Fruit fly (Drosophila melanogaster): ENCODE measurements around the gene mge.

Gene mge

DNA sequence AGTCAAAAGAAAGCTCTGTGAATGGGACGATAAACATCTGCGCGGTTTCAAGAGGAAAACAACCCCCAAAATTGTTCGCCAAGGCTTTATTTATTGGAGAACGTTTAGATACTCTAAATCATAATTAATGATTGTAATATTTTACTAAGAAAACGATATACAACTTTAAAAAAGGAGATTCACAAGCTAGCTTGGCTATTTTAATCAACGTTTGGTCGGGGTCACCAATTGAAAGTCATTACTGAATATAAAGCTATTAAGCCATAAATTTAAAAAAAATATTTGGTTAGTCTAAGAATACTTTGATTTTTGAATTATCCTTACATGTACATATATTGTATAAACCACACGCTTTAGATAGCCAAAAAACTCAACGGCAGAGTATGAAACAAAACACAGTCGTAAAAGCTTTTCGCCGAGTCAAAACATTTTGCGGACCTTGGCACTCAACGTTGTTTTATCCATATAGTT is 17.5 kb downstream of the mge start, which contains the start of gene Fie (continued):
- TF ChIP-seq scrt (GFP tag; optimal IDR thresholded peaks at IDR 0.05) (peak; percentile 74), vnd (GFP tag; IDR thresholded peaks at IDR 0.05; ENCODE audit: partially characterized antibody) (no peak), CG10543 (GFP tag; optimal IDR thresholded peaks at IDR 0.05) (peak; percentile 55), CG11560 (tag; IDR thresholded peaks at IDR 0.05) (no peak), CG7271 (tag; optimal IDR thresholded peaks at IDR 0.05) (no peak), ac (GFP tag; optimal IDR thresholded peaks at IDR 0.05) (no peak), Dref (GFP tag; IDR thresholded peaks at IDR 0.05) (no peak), E2f2 (GFP tag; IDR thresholded peaks at IDR 0.05) (peak; percentile 34), danr (GFP tag; IDR thresholded peaks at IDR 0.05) (no peak), Kr (GFP tag; optimal IDR thresholded peaks at IDR 0.05) (no peak), CG15073 (GFP tag; optimal IDR thresholded peaks at IDR 0.05) (no peak), Drgx (GFP tag; IDR thresholded peaks at IDR 0.05) (peak; percentile 27; the same call in 1 of the 2 replicates), CG9932 (GFP tag; IDR thresholded peaks at IDR 0.05) (peak; percentile 40; the same call in 1 of the 2 replicates), Hr51 (GFP tag; optimal IDR thresholded peaks at IDR 0.05) (peak; percentile 24 to 87), CG3281 (GFP tag; optimal IDR thresholded peaks at IDR 0.05) (peak; percentile 78), CG34224 (GFP tag; IDR thresholded peaks at IDR 0.05; ENCODE audit: partially characterized antibody) (no peak), az2 (GFP tag; optimal IDR thresholded peaks at IDR 0.05) (peak; percentile 52), CG8359 (GFP tag; optimal IDR thresholded peaks at IDR 0.05; ENCODE audit: borderline replicate concordance) (no peak), gt (GFP tag; IDR thresholded peaks at IDR 0.05) (no peak), wek (GFP tag; optimal IDR thresholded peaks at IDR 0.05) (no peak), lab (GFP tag; optimal IDR thresholded peaks at IDR 0.05) (peak; percentile 83), bigmax (GFP tag; optimal IDR thresholded peaks at IDR 0.05) (no peak), Trl (optimal IDR thresholded peaks at IDR 0.05) (no peak), Trl (GFP tag; optimal IDR thresholded peaks at IDR 0.05) (no peak), Chrac-16 (GFP tag; optimal IDR thresholded peaks at IDR 0.05) (no peak), Dll (GFP tag; IDR thresholded peaks at IDR 0.05; ENCODE audit: partially characterized antibody) (no peak), Side (GFP tag; optimal IDR thresholded peaks at IDR 0.05) (no peak), Atf3 (GFP tag; optimal IDR thresholded peaks at IDR 0.05) (no peak), CG8944 (GFP tag; optimal IDR thresholded peaks at IDR 0.05) (no peak), CG15269 (tag; optimal IDR thresholded peaks at IDR 0.05) (peak; percentile 78), Lhr (GFP tag; optimal IDR thresholded peaks at IDR 0.05) (no peak), H15 (GFP tag; IDR thresholded peaks at IDR 0.05) (no peak), Med (GFP tag) (peak; percentile 89), CG1602 (GFP tag; optimal IDR thresholded peaks at IDR 0.05) (peak; percentile 34), twi (tag; optimal IDR thresholded peaks at IDR 0.05) (no peak), CG7786 (GFP tag; optimal IDR thresholded peaks at IDR 0.05) (peak; percentile 41), wdn (GFP tag; IDR thresholded peaks at IDR 0.05) (no peak), ara (GFP tag; IDR thresholded peaks at IDR 0.05) (no peak), nom (GFP tag; optimal IDR thresholded peaks at IDR 0.05) (no peak), CG3995 (GFP tag; optimal IDR thresholded peaks at IDR 0.05) (no peak), CkIIα-i1 (GFP tag; IDR thresholded peaks at IDR 0.05) (no peak), tio (GFP tag; optimal IDR thresholded peaks at IDR 0.05) (peak; percentile 63), mirr (GFP tag; optimal IDR thresholded peaks at IDR 0.05) (no peak), abd-A (tag; optimal IDR thresholded peaks at IDR 0.05) (peak; percentile 83), caup (GFP tag; optimal IDR thresholded peaks at IDR 0.05; ENCODE audit: severe bottlenecking) (peak; percentile 77), Dip3 (GFP tag; optimal IDR thresholded peaks at IDR 0.05) (peak; percentile 61), Abd-B (GFP tag; optimal IDR thresholded peaks at IDR 0.05) (peak; percentile 64), Vsx1 (GFP tag; optimal IDR thresholded peaks at IDR 0.05) (peak; percentile 6), dan (GFP tag; IDR thresholded peaks at IDR 0.05) (no peak), mld (GFP tag; IDR thresholded peaks at IDR 0.05; ENCODE audit: partially characterized antibody) (no peak), Aef1 (GFP tag; IDR thresholded peaks at IDR 0.05) (no peak)

All from whole organism, embryonic.